Fruit fly (Drosophila melanogaster) whole organism, embryonic: ENCODE measurements around the gene CG13086.

Source experiments
- CG10565 ChIP-seq: fragments of 200-800 bp; sonication (Bioruptor generic); optimal IDR thresholded peaks from 3 replicates; lab custom pipeline; 2016; ENCODE audit warnings: missing biosample characterization, mild to moderate bottlenecking, missing genetic modification characterization
- Xbp1 ChIP-seq: fragments of 200-800 bp; sonication (Bioruptor generic); optimal IDR thresholded peaks from 3 replicates; lab custom pipeline; 2016; ENCODE audit warnings: missing biosample characterization, mild to moderate bottlenecking, missing genetic modification characterization

- TF ChIP-seq Xbp1, result no peak
- TF ChIP-seq CG10565 (GFP tag; lab: Kevin White, UChicago), result no peak
These were observed 38.8 kb upstream of the CG13086 start for dm6 chr2L:19325420-19325819.
